Fruit fly (Drosophila melanogaster): ENCODE results near the gene kud.

Gene kud

DNA sequence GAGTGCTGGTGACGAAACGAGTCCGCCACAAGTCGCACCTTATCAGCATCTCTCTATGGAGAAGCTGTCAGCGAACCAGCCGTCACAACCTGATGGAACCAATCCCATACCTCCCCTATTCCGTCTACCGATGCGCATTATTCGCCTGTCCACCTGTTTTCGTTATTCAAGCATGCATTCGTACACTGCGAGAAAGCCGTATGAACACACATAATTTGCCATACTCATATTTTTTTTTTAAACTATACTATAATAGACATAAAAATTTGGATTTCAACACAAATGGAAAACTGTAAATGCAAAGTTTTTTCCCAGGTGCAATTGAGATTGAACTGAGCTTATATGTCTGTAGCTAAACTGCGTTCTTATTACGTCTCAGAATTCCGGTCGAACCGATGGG is 48.2 kb downstream of the kud start (continued):
- TF ChIP-seq CG16779 (tag; optimal IDR thresholded peaks at IDR 0.05) (peak; percentile 8), eg (GFP tag; IDR thresholded peaks at IDR 0.05) (peak; percentile 71; the same call in 2 of the 3 replicates), cyc (GFP tag; optimal IDR thresholded peaks at IDR 0.05) (peak; percentile 47), salr (GFP tag; optimal IDR thresholded peaks at IDR 0.05) (peak in 1 of 2 experiments; percentile 46), CG6854 (GFP tag; optimal IDR thresholded peaks at IDR 0.05) (no peak), CG4318 (GFP tag; optimal IDR thresholded peaks at IDR 0.05) (no peak), dsx (GFP tag; optimal IDR thresholded peaks at IDR 0.05; ENCODE audit: poor library complexity, severe bottlenecking) (no peak), CG11902 (GFP tag; optimal IDR thresholded peaks at IDR 0.05) (peak; percentile 47), CG34406 (GFP tag; optimal IDR thresholded peaks at IDR 0.05) (peak; percentile 77), Blimp-1 (GFP tag; optimal IDR thresholded peaks at IDR 0.05) (peak; percentile 16), CG11294 (GFP tag; IDR thresholded peaks at IDR 0.05) (0 out of 2 replicates have a peak, but pooled peaks have one; percentile 14)
